Fruit fly (Drosophila melanogaster): ENCODE results near the gene Cpr64Aa.

DNA sequence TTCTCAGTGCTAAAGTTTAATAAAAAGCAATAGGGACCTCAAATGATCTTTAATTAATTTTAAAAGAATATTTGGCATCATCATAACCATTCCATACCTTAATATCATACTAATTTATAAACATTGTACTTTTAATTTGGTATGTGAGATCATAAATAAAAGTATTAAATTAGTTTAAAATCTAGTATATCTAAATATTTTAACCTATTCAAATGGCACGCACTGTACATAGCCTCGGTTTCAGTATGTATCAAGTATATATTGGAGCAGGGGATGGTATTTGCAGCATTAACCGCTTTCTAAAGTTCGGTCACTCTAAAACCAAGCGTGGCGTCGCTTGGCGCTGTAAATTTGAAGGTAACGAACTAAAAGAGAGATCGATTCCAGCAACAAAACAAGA, 33.5 kb upstream of the Cpr64Aa start, which contains the start of gene pav:
- no peak for TF ChIP-seq CTCF (optimal IDR thresholded peaks at IDR 0.05)
- TF ChIP-seq CG8478 (optimal IDR thresholded peaks at IDR 0.05): no peak

Measured in S2 (cell line).